Worm (Caenorhabditis elegans) whole organism, early embryonic: ENCODE measurements around the gene F19C7.4.

Source experiments
- ets-7 ChIP-seq: sonication (generic microtip); optimal IDR thresholded peaks from 2 replicates; lab custom pipeline; 2016; ENCODE audit warnings: missing genotype, missing genetic modification characterization, missing compliant biosample characterization
- scrt-1 ChIP-seq: fragments of 200-800 bp; sonication (Bioruptor generic); IDR thresholded peaks from 2 replicates; pipeline ENCODE4 v1.3.6; 2022; ENCODE audit warnings: missing genetic modification characterization, missing compliant biosample characterization

DNA sequence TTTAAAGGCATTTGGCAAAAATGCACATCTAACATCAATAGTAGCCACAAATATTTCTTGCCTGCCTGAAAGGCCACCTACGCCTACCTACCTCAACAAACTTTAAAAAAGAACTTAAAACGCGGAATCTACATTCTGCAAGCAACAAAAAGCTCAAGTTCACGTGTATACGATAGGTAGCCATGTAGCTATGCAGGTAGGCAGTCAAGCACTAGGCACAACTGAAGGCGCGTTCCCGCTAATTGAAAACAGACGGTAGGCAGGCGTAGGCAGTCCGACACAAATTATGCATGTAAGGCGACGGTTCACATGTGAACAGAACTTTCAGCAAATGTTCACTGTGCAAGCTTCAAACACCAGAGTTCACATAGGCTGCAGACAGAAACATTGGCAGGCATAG lies 9.9 kb downstream of the F19C7.4 start:
- no peak for TF ChIP-seq scrt-1 (GFP tag; lab: Robert Waterston, UW)
- no peak for TF ChIP-seq ets-7 (tag; lab: Kevin White, UChicago)
